Worm (Caenorhabditis elegans) whole organism, L4/young adult: ENCODE data around the gene srr-8.

Source experiments
- W03F9.2 ChIP-seq: fragments of 150-350 bp; optimal IDR thresholded peaks from 2 replicates; lab custom pipeline; 2014; ENCODE audit warnings: missing biosample characterization, missing genetic modification characterization
- dao-5 ChIP-seq: sonication (generic microtip); optimal IDR thresholded peaks from 2 replicates; lab custom pipeline; 2016; ENCODE audit warnings: missing genotype, missing genetic modification characterization, moderate library complexity, missing compliant biosample characterization
- him-1 ChIP-seq: sonication (generic microtip); optimal IDR thresholded peaks from 2 replicates; lab custom pipeline; 2016; ENCODE audit warnings: missing genotype, missing genetic modification reagents, missing genetic modification characterization, missing compliant biosample characterization

DNA sequence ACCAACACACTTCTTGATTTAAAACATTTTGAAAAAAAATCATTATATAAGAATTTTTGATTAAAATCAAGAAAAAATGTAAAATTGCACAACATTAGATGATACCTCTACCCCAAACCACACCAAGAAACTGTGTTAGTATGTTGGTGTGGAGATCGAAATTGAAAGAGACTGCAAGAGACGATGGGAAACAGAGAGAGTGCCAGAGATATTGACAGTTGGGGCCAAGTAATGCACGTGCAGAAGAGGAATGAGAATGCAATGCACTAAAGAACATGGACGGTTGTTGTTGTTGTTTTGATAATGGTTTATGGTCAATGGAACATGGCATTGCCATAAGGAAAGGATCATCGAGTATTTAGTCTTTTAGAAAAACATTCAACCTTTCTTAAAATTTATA lies 30.7 kb downstream of the srr-8 start:
- TF ChIP-seq him-1 (tag; lab: Kevin White, UChicago) (no peak), dao-5 (tag; lab: Kevin White, UChicago) (no peak), W03F9.2 (no peak)
